Worm (Caenorhabditis elegans) whole organism, mixed stage, embryonic: ENCODE results near the gene pitr-3.

Experiments
- nhr-76 ChIP-seq: sonication (generic microtip); optimal IDR thresholded peaks from 2 replicates; lab custom pipeline; 2017; ENCODE audit warnings: missing biosample characterization, missing genetic modification characterization
- unc-39 ChIP-seq: fragments of 150-350 bp; optimal IDR thresholded peaks from 2 replicates; lab custom pipeline; 2014; ENCODE audit warnings: missing biosample characterization, missing genetic modification characterization
- unc-62 ChIP-seq: fragments of 150-350 bp; optimal IDR thresholded peaks from 2 replicates; lab custom pipeline; 2014; ENCODE audit warnings: missing biosample characterization, missing genetic modification reagents, missing genetic modification characterization
- zip-8 ChIP-seq: fragments of 150-350 bp; optimal IDR thresholded peaks from 2 replicates; lab custom pipeline; 2014; ENCODE audit warnings: missing biosample characterization, missing genetic modification characterization

DNA sequence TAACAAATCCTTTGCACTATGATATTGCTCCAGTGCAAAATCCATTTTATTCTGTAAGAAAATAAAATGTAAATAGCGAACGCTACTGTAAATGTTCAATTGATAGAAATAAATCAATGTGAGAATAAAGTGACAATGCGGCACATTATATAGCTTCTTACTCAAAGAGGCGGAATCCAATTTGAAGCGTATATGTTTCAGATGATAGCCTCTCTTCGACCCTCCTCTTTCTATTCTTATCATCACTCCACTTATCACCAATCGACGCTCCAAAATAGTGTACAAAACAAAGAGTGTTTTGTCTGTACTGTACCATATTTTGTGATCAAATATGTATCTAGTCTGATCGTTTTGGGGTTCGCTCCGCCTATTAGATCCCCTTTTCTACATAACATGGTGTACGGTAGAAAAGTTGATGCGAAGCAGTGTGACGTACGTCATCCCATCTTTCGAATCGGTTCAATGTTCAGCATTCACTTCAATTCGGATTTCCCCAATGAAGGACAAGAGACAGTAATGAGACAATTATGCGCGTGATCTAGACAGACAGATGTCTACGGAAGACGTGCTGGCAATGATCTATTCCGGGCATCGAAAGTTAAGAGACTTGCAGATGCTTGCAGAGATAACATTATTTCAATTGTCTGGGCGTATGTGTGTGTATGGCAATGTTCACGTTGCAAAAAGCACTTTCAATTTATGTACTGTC, 5.8 kb upstream of the pitr-3 start, which contains the start of gene spl-2:
- no peak for TF ChIP-seq nhr-76 (tag; lab: Kevin White, UChicago)
- TF ChIP-seq unc-39, result no peak
- TF ChIP-seq zip-8, result no peak
- TF ChIP-seq unc-62, result no peak
